Fruit fly (Drosophila melanogaster) whole organism, embryonic: ENCODE results near the gene HP5.

Source experiments
- Abd-B ChIP-seq: fragments of 200-800 bp; sonication (Bioruptor generic); optimal IDR thresholded peaks from 2 replicates; lab custom pipeline; 2018; ENCODE audit warnings: missing biosample characterization, mild to moderate bottlenecking, missing genetic modification characterization, moderate library complexity
- BEAF-32 ChIP-seq: fragments of 200-800 bp; sonication (Bioruptor generic); optimal IDR thresholded peaks from 3 replicates; lab custom pipeline; 2017; ENCODE audit warnings: missing biosample characterization, missing genetic modification characterization, mild to moderate bottlenecking, moderate library complexity, missing genetic modification reagents
- CG10267 ChIP-seq: fragments of 200-800 bp; sonication (Bioruptor generic); optimal IDR thresholded peaks from 2 replicates; lab custom pipeline; 2018; ENCODE audit warnings: missing biosample characterization, mild to moderate bottlenecking, missing genetic modification characterization, moderate library complexity
- CG11695 ChIP-seq: fragments of 200-800 bp; sonication (Bioruptor generic); IDR thresholded peaks from 3 replicates; pipeline ENCODE4 v1.3.6; 2022; ENCODE audit warnings: missing biosample characterization, missing genetic modification characterization
- CG12659 ChIP-seq: fragments of 200-800 bp; sonication (Bioruptor generic); optimal IDR thresholded peaks from 3 replicates; lab custom pipeline; 2017; ENCODE audit warnings: mild to moderate bottlenecking, missing biosample characterization, missing genetic modification reagents, missing genetic modification characterization
- CG14710 ChIP-seq: fragments of 200-800 bp; sonication (Bioruptor generic); optimal IDR thresholded peaks from 3 replicates; lab custom pipeline; 2019; ENCODE audit warnings: missing biosample characterization, mild to moderate bottlenecking, missing genetic modification characterization, moderate library complexity
- CG14860 ChIP-seq: fragments of 200-800 bp; sonication (Bioruptor generic); IDR thresholded peaks from 3 replicates; pipeline ENCODE4 v1.3.6; 2022; ENCODE audit warnings: missing biosample characterization, missing genetic modification characterization; ENCODE audit not compliant: partially characterized antibody
- CG14965 ChIP-seq: fragments of 200-800 bp; sonication (Bioruptor generic); optimal IDR thresholded peaks from 2 replicates; lab custom pipeline; 2016; ENCODE audit warnings: missing biosample characterization, missing genetic modification characterization, borderline replicate concordance
- CG1603 ChIP-seq: fragments of 200-800 bp; sonication (Bioruptor generic); optimal IDR thresholded peaks from 2 replicates; lab custom pipeline; 2019; ENCODE audit warnings: missing biosample characterization, mild to moderate bottlenecking, missing genetic modification characterization, moderate library complexity
- CG17829 ChIP-seq: fragments of 200-800 bp; optimal IDR thresholded peaks from 2 replicates; lab custom pipeline; 2019; ENCODE audit warnings: missing biosample characterization, mild to moderate bottlenecking, missing genetic modification characterization, moderate library complexity
- CG18599 ChIP-seq: fragments of 200-800 bp; sonication (Bioruptor generic); optimal IDR thresholded peaks from 3 replicates; lab custom pipeline; 2017; ENCODE audit warnings: missing biosample characterization, missing genetic modification characterization, mild to moderate bottlenecking, moderate library complexity, missing genetic modification reagents
- CG18764 ChIP-seq: fragments of 200-800 bp; sonication (Bioruptor generic); optimal IDR thresholded peaks from 3 replicates; lab custom pipeline; 2016; ENCODE audit warnings: missing biosample characterization, missing genetic modification characterization
- CG32767 ChIP-seq: fragments of 200-800 bp; sonication (Bioruptor generic); IDR thresholded peaks from 2 replicates; pipeline ENCODE4 v1.3.6; 2022; ENCODE audit warnings: missing biosample characterization, missing genetic modification characterization
- CG34422 ChIP-seq: fragments of 200-800 bp; sonication (Bioruptor generic); IDR thresholded peaks from 3 replicates; pipeline ENCODE4 v1.3.6; 2022; ENCODE audit warnings: missing biosample characterization, missing genetic modification characterization
- CG5180 ChIP-seq: fragments of 200-800 bp; sonication (Bioruptor generic); optimal IDR thresholded peaks from 3 replicates; lab custom pipeline; 2017; ENCODE audit warnings: missing biosample characterization, missing genetic modification characterization, mild to moderate bottlenecking, moderate library complexity, missing genetic modification reagents
- CG6791 ChIP-seq: fragments of 200-800 bp; sonication (Bioruptor generic); IDR thresholded peaks from 3 replicates; pipeline ENCODE4 v1.3.6; 2022; ENCODE audit warnings: missing biosample characterization, missing genetic modification characterization; ENCODE audit not compliant: partially characterized antibody
- CG7556 ChIP-seq: fragments of 200-800 bp; sonication (Bioruptor generic); optimal IDR thresholded peaks from 2 replicates; lab custom pipeline; 2017; ENCODE audit warnings: missing biosample characterization, mild to moderate bottlenecking, missing genetic modification characterization
- CG9727 ChIP-seq: fragments of 200-800 bp; sonication (Bioruptor generic); optimal IDR thresholded peaks from 3 replicates; lab custom pipeline; 2017; ENCODE audit warnings: missing biosample characterization, mild to moderate bottlenecking, missing genetic modification characterization
- CG9932 ChIP-seq: fragments of 200-800 bp; sonication (Bioruptor generic); IDR thresholded peaks from 2 replicates; pipeline ENCODE4 v1.3.6; 2022; ENCODE audit warnings: missing biosample characterization, missing genetic modification characterization
- Dek ChIP-seq: fragments of 200-800 bp; sonication (Bioruptor generic); optimal IDR thresholded peaks from 3 replicates; lab custom pipeline; 2019; ENCODE audit warnings: missing biosample characterization, mild to moderate bottlenecking, missing genetic modification characterization, moderate library complexity
- Doc3 ChIP-seq: fragments of 200-800 bp; sonication (Bioruptor generic); IDR thresholded peaks from 3 replicates; pipeline ENCODE4 v1.3.6; 2022; ENCODE audit warnings: missing biosample characterization, missing genetic modification characterization; ENCODE audit not compliant: partially characterized antibody
- E2f2 ChIP-seq: fragments of 200-800 bp; sonication (Bioruptor generic); IDR thresholded peaks from 2 replicates; pipeline ENCODE4 v1.3.6; 2022; ENCODE audit warnings: missing biosample characterization, missing genetic modification characterization
- HHEX ChIP-seq: fragments of 200-800 bp; sonication (Bioruptor generic); optimal IDR thresholded peaks from 3 replicates; lab custom pipeline; 2017; ENCODE audit warnings: missing biosample characterization, mild to moderate bottlenecking, missing genetic modification characterization, missing genetic modification reagents
- Hmx ChIP-seq: fragments of 200-800 bp; sonication (Bioruptor generic); optimal IDR thresholded peaks from 2 replicates; lab custom pipeline; 2016; ENCODE audit warnings: missing biosample characterization, missing genetic modification characterization
- Lhr ChIP-seq: fragments of 200-800 bp; sonication (Bioruptor generic); optimal IDR thresholded peaks from 3 replicates; lab custom pipeline; 2017; ENCODE audit warnings: mild to moderate bottlenecking, missing biosample characterization, missing genetic modification reagents, missing genetic modification characterization
- Poxn ChIP-seq: fragments of 200-800 bp; sonication (Bioruptor generic); IDR thresholded peaks from 2 replicates; pipeline ENCODE4 v1.3.6; 2022; ENCODE audit warnings: missing biosample characterization, missing genetic modification characterization
- Rfx ChIP-seq: fragments of 200-800 bp; sonication (Bioruptor generic); IDR thresholded peaks from 2 replicates; pipeline ENCODE4 v1.3.6; 2022; ENCODE audit warnings: missing biosample characterization, missing genetic modification characterization
- ab ChIP-seq: fragments of 200-800 bp; sonication (Bioruptor generic); optimal IDR thresholded peaks from 2 replicates; lab custom pipeline; 2016; ENCODE audit warnings: missing biosample characterization, missing genetic modification characterization
- bsh ChIP-seq, 2 experiments: fragments of 200-800 bp; sonication (Bioruptor generic); optimal IDR thresholded peaks; 2 replicates each; lab custom pipeline; 2017 to 2018; ENCODE audit warnings: mild to moderate bottlenecking in 2 of 2, missing biosample characterization in 2 of 2, missing genetic modification characterization in 2 of 2, moderate library complexity in 1 of 2
- chif ChIP-seq, 2 experiments: fragments of 200-800 bp; sonication (Bioruptor generic); optimal IDR thresholded peaks; 3 replicates each; lab custom pipeline; 2016; ENCODE audit warnings: missing biosample characterization in 2 of 2, missing genetic modification characterization in 2 of 2
- croc ChIP-seq: fragments of 200-800 bp; sonication (Bioruptor generic); conservative IDR thresholded peaks from 3 replicates; pipeline ENCODE4 v1.3.6; 2022; ENCODE audit warnings: missing biosample characterization, missing genetic modification characterization
- crol ChIP-seq: fragments of 200-800 bp; sonication (Bioruptor generic); IDR thresholded peaks from 2 replicates; pipeline ENCODE4 v1.3.6; 2022; ENCODE audit warnings: missing biosample characterization, missing genetic modification characterization
- grn ChIP-seq: fragments of 200-800 bp; sonication (Bioruptor generic); optimal IDR thresholded peaks from 3 replicates; lab custom pipeline; 2017; ENCODE audit warnings: missing biosample characterization, missing genetic modification characterization
- hb ChIP-seq: fragments of 200-800 bp; sonication (Bioruptor generic); IDR thresholded peaks from 3 replicates; pipeline ENCODE4 v1.3.6; 2022; ENCODE audit warnings: missing biosample characterization, missing genetic modification characterization; ENCODE audit not compliant: partially characterized antibody
- inv ChIP-seq: fragments of 200-800 bp; sonication (Bioruptor generic); IDR thresholded peaks from 2 replicates; pipeline ENCODE4 v1.3.6; 2022; ENCODE audit warnings: missing biosample characterization, missing genetic modification characterization; ENCODE audit not compliant: partially characterized antibody
- odd ChIP-seq: fragments of 200-800 bp; sonication (Bioruptor generic); optimal IDR thresholded peaks from 2 replicates; lab custom pipeline; 2017; ENCODE audit warnings: missing biosample characterization, mild to moderate bottlenecking, missing genetic modification characterization
- p53 ChIP-seq: fragments of 200-800 bp; sonication (Bioruptor generic); optimal IDR thresholded peaks from 2 replicates; lab custom pipeline; 2016; ENCODE audit warnings: missing biosample characterization, missing genetic modification characterization
- pnt ChIP-seq: fragments of 200-800 bp; sonication (Bioruptor generic); optimal IDR thresholded peaks from 3 replicates; lab custom pipeline; 2016; ENCODE audit warnings: missing biosample characterization, missing genetic modification characterization
- pros ChIP-seq: fragments of 200-800 bp; sonication (Bioruptor generic); optimal IDR thresholded peaks from 3 replicates; lab custom pipeline; 2019; ENCODE audit warnings: missing biosample characterization, mild to moderate bottlenecking, missing genetic modification characterization, moderate library complexity
- psq ChIP-seq: fragments of 200-800 bp; sonication (Bioruptor generic); optimal IDR thresholded peaks from 2 replicates; lab custom pipeline; 2017; ENCODE audit warnings: missing biosample characterization, missing genetic modification characterization
- ranshi ChIP-seq: fragments of 200-800 bp; sonication (Bioruptor generic); IDR thresholded peaks from 2 replicates; pipeline ENCODE4 v1.3.6; 2022; ENCODE audit warnings: missing biosample characterization, missing genetic modification characterization
- row ChIP-seq: fragments of 200-800 bp; sonication (Bioruptor generic); IDR thresholded peaks from 3 replicates; pipeline ENCODE4 v1.3.6; 2022; ENCODE audit warnings: missing biosample characterization, missing genetic modification characterization
- schlank ChIP-seq: fragments of 200-800 bp; sonication (Bioruptor generic); optimal IDR thresholded peaks from 2 replicates; lab custom pipeline; 2018; ENCODE audit warnings: missing biosample characterization, mild to moderate bottlenecking, missing genetic modification characterization
- sd ChIP-seq: fragments of 200-800 bp; sonication (Bioruptor generic); optimal IDR thresholded peaks from 3 replicates; lab custom pipeline; 2018; ENCODE audit warnings: missing biosample characterization, mild to moderate bottlenecking, missing genetic modification characterization, moderate library complexity
- sens-2 ChIP-seq: fragments of 200-800 bp; sonication (Bioruptor generic); IDR thresholded peaks from 2 replicates; pipeline ENCODE4 v1.3.6; 2022; ENCODE audit warnings: missing biosample characterization, missing genetic modification characterization
- stwl ChIP-seq: fragments of 200-800 bp; sonication (Bioruptor generic); optimal IDR thresholded peaks from 3 replicates; lab custom pipeline; 2018; ENCODE audit warnings: missing biosample characterization, mild to moderate bottlenecking, missing genetic modification characterization, moderate library complexity
- tll ChIP-seq, 2 experiments: fragments of 200-800 bp in 1 of 2; fragments of >200 bp in 1 of 2; sonication (Bioruptor generic) in 1 of 2; optimal IDR thresholded peaks; 2 replicates each; lab custom pipeline; 2017 to 2019; ENCODE audit warnings: missing biosample characterization in 2 of 2, missing genetic modification characterization in 2 of 2, mild to moderate bottlenecking in 1 of 2, moderate library complexity in 1 of 2
- twi ChIP-seq: fragments of 200-800 bp; optimal IDR thresholded peaks from 2 replicates; lab custom pipeline; 2019; ENCODE audit warnings: missing biosample characterization, mild to moderate bottlenecking, missing genetic modification characterization, moderate library complexity
- vfl ChIP-seq: fragments of 200-800 bp; sonication (Bioruptor generic); optimal IDR thresholded peaks from 2 replicates; lab custom pipeline; 2016; ENCODE audit warnings: missing biosample characterization, missing genetic modification characterization
- zfh1 ChIP-seq: fragments of 200-800 bp; sonication (Bioruptor generic); IDR thresholded peaks from 3 replicates; pipeline ENCODE4 v1.3.6; 2022; ENCODE audit warnings: missing biosample characterization, missing genetic modification characterization

HP5 gene

DNA sequence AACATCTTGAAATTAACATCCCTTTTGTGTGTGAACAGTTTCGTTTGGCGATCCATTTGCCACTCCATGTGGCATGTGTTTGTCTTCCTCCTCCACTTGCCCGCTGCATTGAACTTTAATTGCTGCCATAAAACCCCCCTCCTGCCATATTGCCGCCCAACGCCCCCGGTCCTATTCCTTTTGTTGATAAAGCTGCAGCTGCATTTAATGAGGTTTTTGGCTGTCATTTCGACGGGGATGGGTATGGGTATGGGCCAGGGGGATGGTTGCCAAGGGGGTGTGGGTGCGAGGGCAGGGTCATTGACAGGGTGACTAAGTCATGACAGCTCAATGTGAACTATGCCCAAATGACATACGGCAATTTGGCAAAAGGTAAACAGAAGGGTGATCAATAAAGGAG, 45.7 kb downstream of the HP5 start:
- TF ChIP-seq CG17829: no peak
- TF ChIP-seq pros (GFP tag; lab: Kevin White, UChicago): peak; percentile 70
- TF ChIP-seq E2f2 (GFP tag; lab: Robert Waterston, UW): no peak
- TF ChIP-seq Abd-B (GFP tag; lab: Kevin White, UChicago): peak; percentile 34
- TF ChIP-seq crol (GFP tag; lab: Robert Waterston, UW): peak; percentile 69
- no peak for TF ChIP-seq Rfx (GFP tag; lab: Robert Waterston, UW)
- no peak for TF ChIP-seq pnt (GFP tag; lab: Kevin White, UChicago)
- TF ChIP-seq grn (GFP tag; lab: Kevin White, UChicago): no peak
- no peak for TF ChIP-seq croc (GFP tag; lab: Robert Waterston, UW)
- no peak for TF ChIP-seq CG14710 (tag; lab: Kevin White, UChicago)
- TF ChIP-seq tll (GFP tag; optimal IDR thresholded peaks at IDR 0.05; lab: Kevin White, UChicago): no peak
- TF ChIP-seq twi (tag; lab: Kevin White, UChicago): peak; percentile 42
- TF ChIP-seq schlank (tag; lab: Kevin White, UChicago): no peak
- TF ChIP-seq bsh (GFP tag; optimal IDR thresholded peaks at IDR 0.05; lab: Kevin White, UChicago): peak in 1 of 2 experiments; percentile 5
- TF ChIP-seq sd (tag; lab: Kevin White, UChicago): no peak
- no peak for TF ChIP-seq Dek (tag; lab: Kevin White, UChicago)
- no peak for TF ChIP-seq CG7556
- no peak for TF ChIP-seq CG12659 (GFP tag; lab: Kevin White, UChicago)
- TF ChIP-seq HHEX (GFP tag; lab: Kevin White, UChicago): no peak
- TF ChIP-seq CG18764 (GFP tag; lab: Kevin White, UChicago): no peak
- peak; percentile 21 for TF ChIP-seq CG1603 (tag; lab: Kevin White, UChicago)
- TF ChIP-seq row (GFP tag; lab: Robert Waterston, UW): no peak
- TF ChIP-seq CG6791 (GFP tag; lab: Robert Waterston, UW): no peak
- no peak for TF ChIP-seq Poxn (GFP tag; lab: Robert Waterston, UW)
- no peak for TF ChIP-seq CG10267
- TF ChIP-seq Lhr (GFP tag; lab: Kevin White, UChicago): no peak
- TF ChIP-seq inv: no peak
- no peak for TF ChIP-seq chif (GFP tag; optimal IDR thresholded peaks at IDR 0.05; lab: Kevin White, UChicago)
- no peak for TF ChIP-seq vfl (GFP tag; lab: Kevin White, UChicago)
- no peak for TF ChIP-seq Hmx (GFP tag; lab: Kevin White, UChicago)
- no peak for TF ChIP-seq psq (GFP tag; lab: Kevin White, UChicago)
- no peak for TF ChIP-seq CG5180
- 0 out of 3 replicates have a peak, but pooled peaks have one; percentile 19 for TF ChIP-seq CG34422 (GFP tag; lab: Robert Waterston, UW)
- TF ChIP-seq p53 (GFP tag; lab: Kevin White, UChicago): no peak
- TF ChIP-seq ab: no peak
- no peak for TF ChIP-seq CG9727 (GFP tag; lab: Kevin White, UChicago)
- no peak for TF ChIP-seq hb (GFP tag; lab: Robert Waterston, UW)
- TF ChIP-seq CG14965: no peak
- no peak for TF ChIP-seq CG32767 (GFP tag; lab: Robert Waterston, UW)
- TF ChIP-seq CG11695 (GFP tag; lab: Robert Waterston, UW): no peak
- TF ChIP-seq sens-2 (GFP tag; lab: Robert Waterston, UW): no peak
- TF ChIP-seq CG18599 (GFP tag; lab: Kevin White, UChicago): no peak
- no peak for TF ChIP-seq CG14860 (GFP tag; lab: Robert Waterston, UW)
- no peak for TF ChIP-seq zfh1 (GFP tag; lab: Robert Waterston, UW)
- TF ChIP-seq stwl (tag; lab: Kevin White, UChicago): no peak
- no peak for TF ChIP-seq CG9932 (GFP tag; lab: Robert Waterston, UW)
- TF ChIP-seq odd (GFP tag; lab: Kevin White, UChicago): no peak
- TF ChIP-seq BEAF-32 (GFP tag; lab: Kevin White, UChicago): no peak
- TF ChIP-seq ranshi (GFP tag; lab: Robert Waterston, UW): no peak
- no peak for TF ChIP-seq Doc3 (GFP tag; lab: Robert Waterston, UW)
